Worm (Caenorhabditis elegans) whole organism, L4 larva: Measurements from ENCODE around the gene apa-2.

Experiments used
- T26A8.4 ChIP-seq: fragments of 200-800 bp; sonication (Bioruptor generic); IDR thresholded peaks from 2 replicates; pipeline ENCODE4 v1.3.6; 2022; ENCODE audit warnings: missing genetic modification characterization, missing compliant biosample characterization
- ctbp-1 ChIP-seq: fragments of 200-800 bp; sonication (Bioruptor generic); IDR thresholded peaks from 2 replicates; pipeline ENCODE4 v1.3.6; 2022; ENCODE audit warnings: missing genetic modification reagents, missing genetic modification characterization, missing compliant biosample characterization
- dpl-1 ChIP-seq: fragments of 150-350 bp; optimal IDR thresholded peaks from 2 replicates; lab custom pipeline; 2014; ENCODE audit warnings: missing biosample characterization, missing genetic modification reagents, missing genetic modification characterization
- lin-15B ChIP-seq: fragments of 150-350 bp; sonication (generic microtip); optimal IDR thresholded peaks from 3 replicates; lab custom pipeline; 2014; ENCODE audit warnings: missing biosample characterization, missing genetic modification characterization
- mdl-1 ChIP-seq, 2 experiments: fragments of 150-350 bp in 1 of 2; sonication (generic microtip) in 1 of 2; optimal IDR thresholded peaks; 2 replicates each; lab custom pipeline; 2014 to 2017; ENCODE audit warnings: missing biosample characterization in 2 of 2, missing genetic modification characterization in 2 of 2
- nhr-11 ChIP-seq: fragments of 150-350 bp; optimal IDR thresholded peaks from 2 replicates; lab custom pipeline; 2014; ENCODE audit warnings: missing biosample characterization, missing genetic modification characterization
- unc-130 ChIP-seq: sonication (generic microtip); optimal IDR thresholded peaks from 2 replicates; lab custom pipeline; 2016; ENCODE audit warnings: missing genetic modification reagents, missing genetic modification characterization, missing compliant biosample characterization
- vab-7 ChIP-seq: fragments of 200-800 bp; sonication (Bioruptor generic); IDR thresholded peaks from 2 replicates; pipeline ENCODE4 v1.3.6; 2022; ENCODE audit warnings: missing genetic modification reagents, missing genetic modification characterization, missing compliant biosample characterization
- zip-2 ChIP-seq: fragments of 150-350 bp; optimal IDR thresholded peaks from 2 replicates; lab custom pipeline; 2014; ENCODE audit warnings: missing biosample characterization, missing genetic modification characterization

DNA sequence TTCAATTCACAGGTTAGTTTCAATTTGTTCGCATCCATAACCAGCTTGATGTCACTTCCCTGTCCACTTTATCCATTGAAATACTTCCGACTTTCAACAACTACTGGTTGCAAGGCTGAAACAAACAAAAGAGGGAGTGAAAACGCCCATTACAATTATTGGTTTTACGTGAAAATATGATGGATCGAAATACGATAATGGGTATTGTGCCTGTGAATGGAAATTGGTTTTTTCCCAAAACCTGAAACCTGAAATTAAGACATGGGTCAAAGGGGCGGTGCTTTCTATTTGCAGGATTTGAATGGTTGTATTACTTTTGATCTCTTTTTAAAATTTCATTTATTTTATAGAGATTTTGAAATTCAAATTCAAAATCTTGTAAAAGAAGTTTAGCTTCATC lies 39.6 kb upstream of the apa-2 start, which contains the start of gene B0416.2:
- TF ChIP-seq mdl-1 (tag; optimal IDR thresholded peaks at IDR 0.05; lab: Kevin White, UChicago): no peak
- no peak for TF ChIP-seq vab-7 (GFP tag; lab: Robert Waterston, UW)
- no peak for TF ChIP-seq lin-15B
- TF ChIP-seq ctbp-1: no peak
- no peak for TF ChIP-seq T26A8.4 (GFP tag; lab: Robert Waterston, UW)
- TF ChIP-seq nhr-11 (tag; lab: Kevin White, UChicago): no peak
- TF ChIP-seq unc-130: no peak
- no peak for TF ChIP-seq zip-2 (tag; lab: Kevin White, UChicago)
- no peak for TF ChIP-seq dpl-1
